Worm (Caenorhabditis elegans) whole organism, late embryonic: ENCODE data around the gene M03D4.4.

ENCODE experiments used
- C38D4.7 ChIP-seq: fragments of 200-800 bp; sonication (Bioruptor generic); optimal IDR thresholded peaks from 2 replicates; lab custom pipeline; 2018; ENCODE audit warnings: mild to moderate bottlenecking, missing genetic modification characterization, moderate library complexity, missing compliant biosample characterization
- Y22D7AL.16 ChIP-seq: sonication (generic microtip); optimal IDR thresholded peaks from 2 replicates; lab custom pipeline; 2016; ENCODE audit warnings: missing genetic modification characterization, missing compliant biosample characterization
- ceh-19 ChIP-seq: fragments of 200-800 bp; sonication (Bioruptor generic); optimal IDR thresholded peaks from 2 replicates; lab custom pipeline; 2018; ENCODE audit warnings: mild to moderate bottlenecking, missing genetic modification characterization, missing compliant biosample characterization
- ceh-22 ChIP-seq: sonication (generic microtip); optimal IDR thresholded peaks from 2 replicates; lab custom pipeline; 2017; ENCODE audit warnings: missing biosample characterization, missing genetic modification characterization
- ceh-30 ChIP-seq: fragments of 150-350 bp; optimal IDR thresholded peaks from 2 replicates; lab custom pipeline; 2014; ENCODE audit warnings: missing biosample characterization, missing genetic modification characterization
- ceh-45 ChIP-seq: fragments of 200-800 bp; sonication (Bioruptor generic); IDR thresholded peaks from 2 replicates; pipeline ENCODE4 v1.3.6; 2022; ENCODE audit warnings: missing genetic modification reagents, missing genetic modification characterization, missing compliant biosample characterization
- ceh-6 ChIP-seq: fragments of 200-800 bp; sonication (Bioruptor generic); optimal IDR thresholded peaks from 2 replicates; lab custom pipeline; 2018; ENCODE audit warnings: mild to moderate bottlenecking, missing genetic modification characterization, missing compliant biosample characterization
- che-1 ChIP-seq: sonication (generic microtip); optimal IDR thresholded peaks from 2 replicates; lab custom pipeline; 2016; ENCODE audit warnings: mild to moderate bottlenecking, missing genetic modification characterization, missing compliant biosample characterization
- dve-1 ChIP-seq: sonication (generic microtip); optimal IDR thresholded peaks from 2 replicates; lab custom pipeline; 2017; ENCODE audit warnings: antibody characterized with exemption, mild to moderate bottlenecking, missing genetic modification characterization, missing compliant biosample characterization
- elt-2 ChIP-seq: sonication (generic microtip); optimal IDR thresholded peaks from 2 replicates; lab custom pipeline; 2016; ENCODE audit warnings: missing genetic modification reagents, missing genetic modification characterization, missing compliant biosample characterization
- eyg-1 ChIP-seq: sonication (generic microtip); optimal IDR thresholded peaks from 2 replicates; lab custom pipeline; 2016; ENCODE audit warnings: missing genotype, missing genetic modification characterization, missing compliant biosample characterization
- fkh-10 ChIP-seq: fragments of 150-350 bp; optimal IDR thresholded peaks from 2 replicates; lab custom pipeline; 2014; ENCODE audit warnings: missing biosample characterization, missing genetic modification reagents, missing genetic modification characterization
- gmeb-2 ChIP-seq: sonication (generic microtip); optimal IDR thresholded peaks from 2 replicates; lab custom pipeline; 2016; ENCODE audit warnings: missing genetic modification characterization, inconsistent platforms, missing compliant biosample characterization
- hlh-13 ChIP-seq: fragments of 200-800 bp; sonication (Bioruptor generic); optimal IDR thresholded peaks from 2 replicates; lab custom pipeline; 2018; ENCODE audit warnings: mild to moderate bottlenecking, missing genetic modification characterization, missing compliant biosample characterization
- hlh-30 ChIP-seq: sonication (generic microtip); optimal IDR thresholded peaks from 2 replicates; lab custom pipeline; 2017; ENCODE audit warnings: antibody characterized with exemption, missing genetic modification characterization, missing compliant biosample characterization; ENCODE audit not compliant: insufficient read depth
- lim-6 ChIP-seq: sonication (generic microtip); optimal IDR thresholded peaks from 2 replicates; lab custom pipeline; 2016; ENCODE audit warnings: missing genetic modification characterization, missing compliant biosample characterization
- nfya-1 ChIP-seq: sonication (generic microtip); optimal IDR thresholded peaks from 2 replicates; lab custom pipeline; 2017; ENCODE audit warnings: missing genetic modification characterization, mild to moderate bottlenecking, missing compliant biosample characterization, antibody characterized with exemption, moderate library complexity
- nhr-11 ChIP-seq: fragments of 150-350 bp; optimal IDR thresholded peaks from 2 replicates; lab custom pipeline; 2014; ENCODE audit warnings: missing biosample characterization, missing genetic modification characterization
- npax-4 ChIP-seq: sonication (generic microtip); optimal IDR thresholded peaks from 2 replicates; lab custom pipeline; 2016; ENCODE audit warnings: missing genetic modification characterization, missing compliant biosample characterization
- odd-2 ChIP-seq: sonication (generic microtip); optimal IDR thresholded peaks from 2 replicates; lab custom pipeline; 2017; ENCODE audit warnings: antibody characterized with exemption, mild to moderate bottlenecking, missing genetic modification characterization, missing compliant biosample characterization
- pag-3 ChIP-seq: sonication (generic microtip); optimal IDR thresholded peaks from 2 replicates; lab custom pipeline; 2016; ENCODE audit warnings: missing compliant biosample characterization, missing genetic modification characterization, borderline replicate concordance
- pat-9 ChIP-seq: fragments of 200-800 bp; sonication (Bioruptor generic); optimal IDR thresholded peaks from 2 replicates; lab custom pipeline; 2018; ENCODE audit warnings: mild to moderate bottlenecking, missing genetic modification characterization, moderate library complexity, missing compliant biosample characterization
- pha-4 ChIP-seq: fragments of 150-350 bp; optimal IDR thresholded peaks from 2 replicates; lab custom pipeline; 2018; ENCODE audit warnings: missing biosample characterization, missing genetic modification reagents, missing genetic modification characterization
- ref-2 ChIP-seq: sonication (generic microtip); optimal IDR thresholded peaks from 2 replicates; lab custom pipeline; 2016; ENCODE audit warnings: missing genetic modification characterization, missing compliant biosample characterization
- rnt-1 ChIP-seq: sonication (generic microtip); optimal IDR thresholded peaks from 2 replicates; lab custom pipeline; 2016; ENCODE audit warnings: missing genetic modification characterization, missing compliant biosample characterization
- sdc-2 ChIP-seq: sonication (generic microtip); optimal IDR thresholded peaks from 2 replicates; lab custom pipeline; 2016; ENCODE audit warnings: missing genotype, missing genetic modification characterization, missing compliant biosample characterization
- sox-2 ChIP-seq: fragments of 200-800 bp; sonication (Bioruptor generic); IDR thresholded peaks from 2 replicates; pipeline ENCODE4 v1.3.6; 2022; ENCODE audit warnings: missing genetic modification reagents, missing genetic modification characterization, missing compliant biosample characterization
- syd-9 ChIP-seq: sonication (generic microtip); optimal IDR thresholded peaks from 2 replicates; lab custom pipeline; 2016; ENCODE audit warnings: mild to moderate bottlenecking, missing genetic modification characterization, moderate library complexity, missing compliant biosample characterization
- tbx-2 ChIP-seq: sonication (generic microtip); optimal IDR thresholded peaks from 2 replicates; lab custom pipeline; 2016; ENCODE audit warnings: missing genetic modification characterization, missing compliant biosample characterization
- unc-3 ChIP-seq, 2 experiments: fragments of 200-800 bp in 1 of 2; sonication (Bioruptor generic) in 1 of 2; sonication (generic microtip) in 1 of 2; conservative IDR thresholded peaks in 1 of 2; optimal IDR thresholded peaks in 1 of 2; 2 replicates each; pipeline versions ENCODE4 v1.3.6 to Lab custom; 2016 to 2022; ENCODE audit warnings: missing compliant biosample characterization in 2 of 2, missing genetic modification characterization in 2 of 2, missing genetic modification reagents in 1 of 2
- unc-42 ChIP-seq: sonication (generic microtip); optimal IDR thresholded peaks from 2 replicates; lab custom pipeline; 2016; ENCODE audit warnings: missing genotype, missing genetic modification characterization, missing compliant biosample characterization
- unc-55 ChIP-seq: sonication (generic microtip); optimal IDR thresholded peaks from 2 replicates; lab custom pipeline; 2017; ENCODE audit warnings: missing biosample characterization, missing genetic modification reagents, missing genetic modification characterization
- unc-86 ChIP-seq: sonication (generic microtip); optimal IDR thresholded peaks from 2 replicates; lab custom pipeline; 2016; ENCODE audit warnings: missing genetic modification characterization, missing compliant biosample characterization
- zip-5 ChIP-seq: sonication (generic microtip); optimal IDR thresholded peaks from 2 replicates; lab custom pipeline; 2016; ENCODE audit warnings: missing genetic modification characterization, missing compliant biosample characterization
- ztf-16 ChIP-seq: sonication (generic microtip); optimal IDR thresholded peaks from 2 replicates; lab custom pipeline; 2017; ENCODE audit warnings: missing genetic modification characterization, missing compliant biosample characterization

The M03D4.4 gene

ce11 chrIV:6151513-6151912, 24.4 kb upstream of the M03D4.4 start, which contains the start of gene C11D2.3:
TSS of gene C11D2.3 (plus strand) at chrIV:6151813.
- TF ChIP-seq syd-9 (no peak), ceh-45 (GFP tag; lab: Robert Waterston, UW) (no peak), ref-2 (tag; lab: Kevin White, UChicago) (no peak), tbx-2 (tag; lab: Kevin White, UChicago) (no peak), unc-86 (tag; lab: Kevin White, UChicago) (no peak), dve-1 (tag; lab: Kevin White, UChicago) (no peak), npax-4 (no peak), C38D4.7 (GFP tag; lab: Kevin White, UChicago) (no peak), odd-2 (no peak), sdc-2 (tag; lab: Kevin White, UChicago) (no peak), lim-6 (tag; lab: Kevin White, UChicago) (no peak), zip-5 (tag; lab: Kevin White, UChicago) (no peak)

ce11 chrIV:6149359-6149758, 22.3 kb upstream of the M03D4.4 start:
- TF ChIP-seq ceh-19 (no peak), pag-3 (tag; lab: Kevin White, UChicago) (no peak), sox-2 (GFP tag; lab: Robert Waterston, UW) (no peak), che-1 (tag; lab: Kevin White, UChicago) (no peak), unc-42 (tag; lab: Kevin White, UChicago) (no peak), unc-55 (GFP tag; lab: Kevin White, UChicago) (no peak), pha-4 (tag; lab: Kevin White, UChicago) (no peak), nhr-11 (tag; lab: Kevin White, UChicago) (no peak), fkh-10 (no peak)
- TF ChIP-seq, all 69 proteins: peak for 0

- no peak for TF ChIP-seq che-1 (tag; lab: Kevin White, UChicago)
- TF ChIP-seq pag-3 (tag; lab: Kevin White, UChicago) = no peak
- TF ChIP-seq unc-86 (tag; lab: Kevin White, UChicago) = no peak
- no peak for TF ChIP-seq ztf-16 (tag; lab: Kevin White, UChicago)
- TF ChIP-seq Y22D7AL.16 (tag; lab: Kevin White, UChicago) = no peak
- TF ChIP-seq sox-2 (GFP tag; lab: Robert Waterston, UW) = no peak
- TF ChIP-seq dve-1 (tag; lab: Kevin White, UChicago) = no peak
- TF ChIP-seq pat-9 (tag; lab: Kevin White, UChicago) = no peak
- TF ChIP-seq ceh-30 (tag; lab: Kevin White, UChicago) = no peak
- no peak for TF ChIP-seq ceh-22
- TF ChIP-seq gmeb-2 (tag; lab: Kevin White, UChicago) = no peak
- no peak for TF ChIP-seq ceh-19
- no peak for TF ChIP-seq npax-4
- no peak for TF ChIP-seq ceh-6 (GFP tag; lab: Kevin White, UChicago)
- no peak for TF ChIP-seq hlh-13 (GFP tag; lab: Kevin White, UChicago)
- no peak for TF ChIP-seq eyg-1 (tag; lab: Kevin White, UChicago)
- TF ChIP-seq unc-3 (GFP tag; conservative IDR thresholded peaks at IDR 0.05; lab: Robert Waterston, UW) = no peak
- TF ChIP-seq unc-3 (tag; optimal IDR thresholded peaks at IDR 0.05; lab: Kevin White, UChicago) = no peak
- TF ChIP-seq zip-5 (tag; lab: Kevin White, UChicago) = no peak
- TF ChIP-seq elt-2 = no peak
- TF ChIP-seq rnt-1 (tag; lab: Kevin White, UChicago) = no peak
These were observed 18.9 kb upstream of the M03D4.4 start for ce11 chrIV:6145984-6146383.

- TF ChIP-seq nfya-1 = no peak
- TF ChIP-seq hlh-30 (tag; lab: Kevin White, UChicago) = peak; percentile 35
- peak; percentile 46 for TF ChIP-seq unc-55 (GFP tag; lab: Kevin White, UChicago)
These were observed 13.6 kb upstream of the M03D4.4 start for ce11 chrIV:6140700-6141099.
